Worm (Caenorhabditis elegans) whole organism, L2 larva: ENCODE results near the gene ift-43.

Experiments used
- elt-1 ChIP-seq: fragments of 150-350 bp; optimal IDR thresholded peaks from 2 replicates; lab custom pipeline; 2014; ENCODE audit warnings: missing biosample characterization, missing genetic modification characterization
- nhr-237 ChIP-seq: fragments of 150-350 bp; optimal IDR thresholded peaks from 2 replicates; lab custom pipeline; 2014; ENCODE audit warnings: missing biosample characterization, missing genetic modification characterization

DNA sequence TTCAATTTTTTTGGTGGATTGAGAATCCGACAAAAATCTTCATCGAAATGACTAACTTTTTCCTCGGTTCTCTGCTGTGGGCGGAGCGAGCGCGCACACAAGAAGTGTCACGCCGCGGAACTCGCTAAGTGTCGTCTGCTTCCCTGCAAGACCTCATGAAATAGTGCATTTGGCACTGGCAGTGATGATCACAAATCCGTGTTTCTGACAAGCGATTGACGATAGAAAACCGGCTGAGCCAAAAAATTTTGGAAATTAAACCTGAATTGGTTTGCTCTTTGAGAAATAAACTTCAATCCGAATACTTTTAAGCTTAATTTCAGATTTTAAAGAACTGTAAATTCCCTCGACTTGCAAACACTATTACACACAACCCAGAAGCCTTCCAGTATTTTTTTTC lies 40.9 kb upstream of the ift-43 start:
- TF ChIP-seq elt-1 (no peak), nhr-237 (no peak)
